Fruit fly (Drosophila melanogaster): ENCODE measurements around the gene sinah.
A peak's percentile ranks its signal among the peaks of the same experiment; 100 is the strongest.

sinah gene

dm6 chr3L:16885042-16885441 lies 26.2 kb downstream of the sinah start:
- TF ChIP-seq eg (GFP tag; IDR thresholded peaks at IDR 0.05) (peak; percentile 62), dac (GFP tag; optimal IDR thresholded peaks at IDR 0.05) (no peak), CG6163 (GFP tag; IDR thresholded peaks at IDR 0.05) (0 out of 3 replicates have a peak, but pooled peaks have one; percentile 28), OdsH (GFP tag; optimal IDR thresholded peaks at IDR 0.05) (no peak), Sox102F (GFP tag; optimal IDR thresholded peaks at IDR 0.05) (no peak), pdm3 (GFP tag; optimal IDR thresholded peaks at IDR 0.05) (no peak), Lpt (GFP tag; optimal IDR thresholded peaks at IDR 0.05) (no peak), CG32006 (GFP tag; optimal IDR thresholded peaks at IDR 0.05) (peak; percentile 18), CG15336 (GFP tag; IDR thresholded peaks at IDR 0.05) (peak; percentile 71), salr (GFP tag; optimal IDR thresholded peaks at IDR 0.05) (peak in 1 of 2 experiments; percentile 12), CG6276 (GFP tag; optimal IDR thresholded peaks at IDR 0.05) (peak; percentile 12), CG10669 (GFP tag; optimal IDR thresholded peaks at IDR 0.05) (no peak), CG8319 (GFP tag; optimal IDR thresholded peaks at IDR 0.05) (no peak), CG8119 (GFP tag; IDR thresholded peaks at IDR 0.05) (peak; percentile 53; the same call in 2 of the 3 replicates), svp (GFP tag) (no peak), Hr4 (GFP tag; optimal IDR thresholded peaks at IDR 0.05) (peak; percentile 19), CG11294 (GFP tag; IDR thresholded peaks at IDR 0.05) (0 out of 2 replicates have a peak, but pooled peaks have one; percentile 29)

dm6 chr3L:16886179-16886930 lies 27.5 kb downstream of the sinah start:
- TF ChIP-seq Eip78C (GFP tag) (peak; percentile 43), ss (GFP tag; optimal IDR thresholded peaks at IDR 0.05) (peak in 1 of 2 experiments; percentile 12), CG15336 (GFP tag; IDR thresholded peaks at IDR 0.05) (no peak), cyc (GFP tag; optimal IDR thresholded peaks at IDR 0.05) (no peak), CG6808 (GFP tag; optimal IDR thresholded peaks at IDR 0.05) (no peak), CG11902 (GFP tag; optimal IDR thresholded peaks at IDR 0.05) (no peak), esn (GFP tag; optimal IDR thresholded peaks at IDR 0.05) (no peak), net (GFP tag; optimal IDR thresholded peaks at IDR 0.05) (no peak), Sox102F (GFP tag; optimal IDR thresholded peaks at IDR 0.05) (no peak), fd59A (GFP tag; optimal IDR thresholded peaks at IDR 0.05) (no peak), Eip75B (GFP tag; optimal IDR thresholded peaks at IDR 0.05) (no peak), CG8119 (GFP tag; IDR thresholded peaks at IDR 0.05) (no peak), CG31627 (GFP tag; optimal IDR thresholded peaks at IDR 0.05) (no peak), CG34406 (GFP tag; optimal IDR thresholded peaks at IDR 0.05) (no peak), pdm3 (GFP tag; optimal IDR thresholded peaks at IDR 0.05) (no peak), CG16779 (tag; optimal IDR thresholded peaks at IDR 0.05) (peak; percentile 46), eg (GFP tag; IDR thresholded peaks at IDR 0.05) (peak; percentile 41; the same call in 1 of the 3 replicates), fkh (GFP tag; optimal IDR thresholded peaks at IDR 0.05) (peak; percentile 15), CG8319 (GFP tag; optimal IDR thresholded peaks at IDR 0.05) (no peak), CG6276 (GFP tag; optimal IDR thresholded peaks at IDR 0.05) (peak; percentile 24), Hr38 (GFP tag; optimal IDR thresholded peaks at IDR 0.05) (no peak), CG7368 (GFP tag; optimal IDR thresholded peaks at IDR 0.05) (no peak), dsx (GFP tag; optimal IDR thresholded peaks at IDR 0.05; ENCODE audit: poor library complexity, severe bottlenecking) (no peak), svp (GFP tag) (peak; percentile 72), CG11294 (GFP tag; IDR thresholded peaks at IDR 0.05) (no peak), vri (GFP tag; optimal IDR thresholded peaks at IDR 0.05) (peak; percentile 51), OdsH (GFP tag; optimal IDR thresholded peaks at IDR 0.05) (no peak), lz (GFP tag; optimal IDR thresholded peaks at IDR 0.05) (no peak), CG8632 (GFP tag; optimal IDR thresholded peaks at IDR 0.05) (no peak)

dm6 chr3L:16887272-16887671 lies 28.4 kb downstream of the sinah start:
- TF ChIP-seq Ets21C (GFP tag; optimal IDR thresholded peaks at IDR 0.05) = no peak
- TF ChIP-seq achi (GFP tag; optimal IDR thresholded peaks at IDR 0.05) = no peak
